Fruit fly (Drosophila melanogaster): ENCODE results near the gene CG13082.

CG13082 gene

DNA sequence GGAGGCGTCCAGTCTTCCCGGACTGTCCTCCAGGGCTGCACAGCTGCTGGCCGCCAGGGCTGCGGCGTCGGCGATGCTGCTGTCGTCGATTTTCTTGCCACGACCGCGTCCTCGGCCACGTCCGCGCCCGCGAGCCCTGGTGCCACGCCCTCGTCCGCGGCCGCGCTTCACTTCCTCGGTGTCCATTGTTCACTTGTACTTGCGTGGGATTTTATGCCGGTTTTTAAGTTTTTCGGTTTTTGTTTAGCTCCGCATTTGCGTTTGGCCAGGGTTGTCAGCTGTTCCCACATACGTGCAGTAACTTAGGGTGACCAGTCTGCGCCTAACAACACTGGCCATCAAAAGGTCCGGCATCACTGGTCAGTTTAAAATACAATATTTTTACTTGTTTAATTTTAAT, 44.0 kb downstream of the CG13082 start, which contains the start of gene Hakai (continued):
- no peak for TF ChIP-seq GATAe (GFP tag; conservative IDR thresholded peaks at IDR 0.05)
- TF ChIP-seq onecut (GFP tag; IDR thresholded peaks at IDR 0.05), result peak; percentile 41; the same call in 1 of the 2 replicates
- no peak for TF ChIP-seq wek (GFP tag; optimal IDR thresholded peaks at IDR 0.05)
- no peak for TF ChIP-seq CG17612 (GFP tag; IDR thresholded peaks at IDR 0.05)
- TF ChIP-seq unpg (GFP tag; optimal IDR thresholded peaks at IDR 0.05), result peak; percentile 25
- TF ChIP-seq peb (GFP tag; IDR thresholded peaks at IDR 0.05), result peak; percentile 51
- TF ChIP-seq CG18011 (GFP tag; optimal IDR thresholded peaks at IDR 0.05), result peak; percentile 27
- no peak for TF ChIP-seq CG12071 (GFP tag; optimal IDR thresholded peaks at IDR 0.05)
- peak in 1 of 2 experiments; percentile 72 for TF ChIP-seq crp (GFP tag; optimal IDR thresholded peaks at IDR 0.05)
- no peak for TF ChIP-seq tio (GFP tag; optimal IDR thresholded peaks at IDR 0.05)
- peak; percentile 0 for TF ChIP-seq Fer3 (tag; optimal IDR thresholded peaks at IDR 0.05)
- TF ChIP-seq Kr (GFP tag; optimal IDR thresholded peaks at IDR 0.05), result no peak
- TF ChIP-seq NK7.1 (GFP tag; optimal IDR thresholded peaks at IDR 0.05), result peak; percentile 62
- no peak for TF ChIP-seq ase (GFP tag; IDR thresholded peaks at IDR 0.05)
- no peak for TF ChIP-seq disco-r (GFP tag; optimal IDR thresholded peaks at IDR 0.05)
- no peak for TF ChIP-seq sqz (GFP tag; optimal IDR thresholded peaks at IDR 0.05)
- no peak for TF ChIP-seq CG42726 (GFP tag; IDR thresholded peaks at IDR 0.05; ENCODE audit: partially characterized antibody)
- peak; percentile 37 for TF ChIP-seq CG8388 (GFP tag; optimal IDR thresholded peaks at IDR 0.05)
- peak; percentile 12 for TF ChIP-seq en (GFP tag; optimal IDR thresholded peaks at IDR 0.05)
- TF ChIP-seq pzg (GFP tag; optimal IDR thresholded peaks at IDR 0.05), result peak; percentile 81
- TF ChIP-seq dimm (GFP tag; IDR thresholded peaks at IDR 0.05), result no peak
- TF ChIP-seq ewg (GFP tag; optimal IDR thresholded peaks at IDR 0.05), result peak; percentile 14
- TF ChIP-seq sens (GFP tag), result peak; percentile 92
- peak; percentile 13 for TF ChIP-seq gcm (GFP tag; optimal IDR thresholded peaks at IDR 0.05)
- no peak for TF ChIP-seq Ssrp (tag; optimal IDR thresholded peaks at IDR 0.05)
- TF ChIP-seq CG17829 (tag; optimal IDR thresholded peaks at IDR 0.05), result peak; percentile 63
- peak; percentile 1 for TF ChIP-seq CG11723 (GFP tag; optimal IDR thresholded peaks at IDR 0.05)
- TF ChIP-seq Optix (GFP tag; IDR thresholded peaks at IDR 0.05), result peak; percentile 46; the same call in 1 of the 3 replicates
- peak; percentile 47 for TF ChIP-seq Nf-YC (tag; optimal IDR thresholded peaks at IDR 0.05)
- no peak for TF ChIP-seq nom (GFP tag; optimal IDR thresholded peaks at IDR 0.05)
- TF ChIP-seq H2.0 (GFP tag; IDR thresholded peaks at IDR 0.05), result peak; percentile 39; the same call in 1 of the 2 replicates
- TF ChIP-seq Oaz (GFP tag; IDR thresholded peaks at IDR 0.05), result 0 out of 2 replicates have a peak, but pooled peaks have one; percentile 9
- TF ChIP-seq luna (GFP tag; optimal IDR thresholded peaks at IDR 0.05), result peak; percentile 25
- peak; percentile 10 for TF ChIP-seq fd3F (GFP tag; optimal IDR thresholded peaks at IDR 0.05)
- TF ChIP-seq HLH4C (GFP tag; IDR thresholded peaks at IDR 0.05; ENCODE audit: partially characterized antibody), result 0 out of 3 replicates have a peak, but pooled peaks have one; percentile 38
- no peak for TF ChIP-seq ato (GFP tag; IDR thresholded peaks at IDR 0.05; ENCODE audit: partially characterized antibody)
- peak in 1 of 2 experiments; percentile 0 for TF ChIP-seq Trl (optimal IDR thresholded peaks at IDR 0.05)
- TF ChIP-seq Trl (GFP tag; optimal IDR thresholded peaks at IDR 0.05), result peak; percentile 64
- TF ChIP-seq z (GFP tag; IDR thresholded peaks at IDR 0.05), result no peak
- peak; percentile 45 for TF ChIP-seq p53 (GFP tag; optimal IDR thresholded peaks at IDR 0.05)
- TF ChIP-seq Atf3 (GFP tag; optimal IDR thresholded peaks at IDR 0.05), result peak; percentile 47
- peak; percentile 86 for TF ChIP-seq mam (GFP tag; optimal IDR thresholded peaks at IDR 0.05)
- TF ChIP-seq CG4730 (GFP tag; IDR thresholded peaks at IDR 0.05), result no peak
- TF ChIP-seq exex (tag; optimal IDR thresholded peaks at IDR 0.05), result no peak
- peak; percentile 30 for TF ChIP-seq Hr3 (GFP tag; optimal IDR thresholded peaks at IDR 0.05)
- TF ChIP-seq CG18619 (GFP tag; optimal IDR thresholded peaks at IDR 0.05), result peak; percentile 26
- peak; percentile 27 for TF ChIP-seq Sox102F (GFP tag; optimal IDR thresholded peaks at IDR 0.05)
- TF ChIP-seq CG6854 (GFP tag; optimal IDR thresholded peaks at IDR 0.05), result no peak
- peak; percentile 67 for TF ChIP-seq zfh2 (GFP tag; optimal IDR thresholded peaks at IDR 0.05)
- no peak; the same call in 1 of the 2 replicates for TF ChIP-seq CG17328 (GFP tag; IDR thresholded peaks at IDR 0.05)
- no peak for TF ChIP-seq fd64A (GFP tag; optimal IDR thresholded peaks at IDR 0.05)
